Worm (Caenorhabditis elegans) whole organism, L3 larva: ENCODE data around the gene fbxb-98.

Source experiments
- egl-27 ChIP-seq: sonication (generic microtip); optimal IDR thresholded peaks from 4 replicates; lab custom pipeline; 2017; ENCODE audit warnings: missing biosample characterization, missing genetic modification reagents, missing genetic modification characterization
- nhr-28 ChIP-seq: fragments of 150-350 bp; optimal IDR thresholded peaks from 2 replicates; lab custom pipeline; 2014; ENCODE audit warnings: missing biosample characterization, missing genetic modification characterization
- nhr-76 ChIP-seq: fragments of 150-350 bp; sonication (generic microtip); optimal IDR thresholded peaks from 5 replicates; lab custom pipeline; 2014; ENCODE audit warnings: missing biosample characterization, missing genetic modification characterization
- ztf-4 ChIP-seq: fragments of 150-350 bp; optimal IDR thresholded peaks from 2 replicates; lab custom pipeline; 2014; ENCODE audit warnings: missing biosample characterization, missing genetic modification characterization

DNA sequence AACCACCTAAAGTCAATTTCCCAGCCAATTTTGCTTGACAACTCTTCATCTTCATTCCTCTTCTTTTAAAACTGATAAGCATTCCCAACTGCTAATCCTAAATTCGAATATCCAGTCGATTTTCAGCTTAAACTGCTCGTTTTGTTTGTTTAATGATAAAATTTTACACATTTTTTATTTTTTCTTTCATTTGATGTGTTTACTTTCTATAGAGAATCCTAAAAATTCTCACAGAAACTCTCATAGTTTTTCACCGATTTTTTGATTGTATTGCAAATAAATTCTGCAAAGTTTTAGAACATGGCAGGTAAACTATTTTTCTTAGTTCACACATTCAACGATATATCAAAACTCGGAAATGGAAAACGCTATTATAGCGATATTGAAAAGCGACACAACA is 33.3 kb downstream of the fbxb-98 start, which contains the start of gene math-25:
- no peak for TF ChIP-seq nhr-76
- no peak for TF ChIP-seq nhr-28 (tag; lab: Kevin White, UChicago)
- TF ChIP-seq ztf-4 (tag; lab: Kevin White, UChicago), result no peak
- no peak for TF ChIP-seq egl-27
